Fruit fly (Drosophila melanogaster): Measurements from ENCODE around the gene CG32856.
A peak's percentile ranks its signal among the peaks of the same experiment; 100 is the strongest.

DNA sequence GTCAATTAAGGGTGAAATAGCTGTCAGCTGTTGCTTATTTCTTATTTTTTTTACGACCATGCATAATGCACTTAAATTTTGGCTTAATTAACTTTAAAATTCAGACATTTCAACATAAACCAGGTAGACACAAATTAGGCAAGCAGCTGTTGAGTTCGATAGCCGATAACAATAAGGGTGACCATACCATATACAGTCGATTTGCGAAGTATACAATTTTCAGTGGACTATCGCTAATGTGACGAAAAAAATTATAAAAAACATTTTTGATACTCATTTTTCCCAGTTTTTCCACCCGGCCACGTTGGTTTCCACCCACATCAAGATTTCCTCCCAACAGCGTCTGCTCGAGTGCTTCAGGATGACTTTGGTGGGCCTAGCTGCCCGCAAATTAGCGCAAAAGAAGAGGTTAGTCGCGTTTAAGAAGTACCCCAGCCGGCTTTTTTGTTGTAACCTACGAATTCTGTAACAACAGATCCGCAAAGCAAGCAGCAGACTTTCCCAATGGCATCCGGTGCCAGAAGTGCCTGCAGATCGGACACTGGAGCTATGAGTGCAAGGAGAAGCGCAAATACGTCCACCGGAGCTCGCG, 1.4 kb downstream of the CG32856 start, which contains the start of the genes CG4287 and CG5516:
- TF ChIP-seq tgo (GFP tag; IDR thresholded peaks at IDR 0.05) (no peak), nerfin-2 (GFP tag; IDR thresholded peaks at IDR 0.05; ENCODE audit: partially characterized antibody) (peak; percentile 48; the same call in 1 of the 2 replicates), C15 (GFP tag; IDR thresholded peaks at IDR 0.05) (no peak), aop (GFP tag; IDR thresholded peaks at IDR 0.05) (no peak), her (GFP tag; optimal IDR thresholded peaks at IDR 0.05) (no peak), ssp (GFP tag; IDR thresholded peaks at IDR 0.05) (no peak), CG12155 (GFP tag; optimal IDR thresholded peaks at IDR 0.05) (peak; percentile 12), CG12942 (GFP tag; optimal IDR thresholded peaks at IDR 0.05) (peak; percentile 17), Six4 (GFP tag; optimal IDR thresholded peaks at IDR 0.05) (no peak), trem (tag; optimal IDR thresholded peaks at IDR 0.05) (peak; percentile 22), Pdp1 (GFP tag; optimal IDR thresholded peaks at IDR 0.05) (no peak), CG7928 (GFP tag; optimal IDR thresholded peaks at IDR 0.05) (no peak)

Data from whole organism, embryonic.